Fruit fly (Drosophila melanogaster) whole organism: ENCODE measurements around the gene Rab14.

Experiments used
- CG8478 ChIP-seq: fragments of >200 bp; optimal IDR thresholded peaks from 2 replicates; lab custom pipeline; 2018; ENCODE audit warnings: inconsistent platforms
- EcR ChIP-seq, 2 experiments: fragments of >200 bp; optimal IDR thresholded peaks; 2 replicates each; lab custom pipeline; 2017; ENCODE audit warnings: missing biosample characterization in 2 of 2, missing genetic modification characterization in 2 of 2, missing genetic modification reagents in 2 of 2
- pan ChIP-seq: fragments of >200 bp; optimal IDR thresholded peaks from 2 replicates; lab custom pipeline; 2017
- usp ChIP-seq: fragments of >200 bp; optimal IDR thresholded peaks from 2 replicates; lab custom pipeline; 2017; ENCODE audit warnings: missing biosample characterization, missing genetic modification characterization, mixed read lengths

DNA sequence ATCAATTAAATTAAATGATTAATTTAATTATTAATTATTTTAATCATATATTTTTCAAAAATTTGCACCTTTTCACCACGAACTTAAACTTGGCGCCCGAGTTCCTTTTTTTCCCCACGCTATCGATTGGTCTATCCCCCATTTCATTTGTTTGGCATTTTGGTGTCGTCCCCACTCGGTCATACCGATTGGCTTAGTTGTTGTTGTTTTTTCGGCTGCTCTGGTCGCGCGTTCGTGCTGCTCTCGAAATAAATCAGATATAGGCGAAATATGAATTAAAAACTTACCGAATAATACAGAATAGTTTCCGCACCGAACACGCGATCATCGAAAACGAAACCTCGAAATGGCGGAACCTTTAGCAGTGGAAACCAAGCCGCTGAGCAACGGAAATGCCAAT lies 21.0 kb upstream of the Rab14 start, which contains the start of gene CG33090:
- TF ChIP-seq usp (GFP tag; lab: Kevin White, UChicago) (no peak), CG8478 (no peak), EcR (GFP tag; optimal IDR thresholded peaks at IDR 0.05; lab: Kevin White, UChicago) (no peak), pan (lab: Kevin White, UChicago) (no peak)
